Worm (Caenorhabditis elegans) whole organism, L1 larva: Measurements from ENCODE around the gene pch-2.

Experiments
- C04F5.9 ChIP-seq: sonication (generic microtip); optimal IDR thresholded peaks from 2 replicates; lab custom pipeline; 2016; ENCODE audit warnings: missing genetic modification characterization, missing compliant biosample characterization
- ama-1 ChIP-seq: fragments of 150-350 bp; optimal IDR thresholded peaks from 2 replicates; lab custom pipeline; 2014
- blmp-1 ChIP-seq: fragments of 150-350 bp; optimal IDR thresholded peaks from 2 replicates; lab custom pipeline; 2014; ENCODE audit warnings: missing biosample characterization, missing genetic modification characterization
- ceh-8 ChIP-seq: fragments of 200-800 bp; sonication (Bioruptor generic); optimal IDR thresholded peaks from 2 replicates; lab custom pipeline; 2018; ENCODE audit warnings: mild to moderate bottlenecking, missing genetic modification characterization, moderate library complexity, missing compliant biosample characterization
- egl-27 ChIP-seq, 2 experiments: fragments of 150-350 bp in 1 of 2; sonication (generic microtip); optimal IDR thresholded peaks; 3 replicates each; lab custom pipeline; 2017 to 2018; ENCODE audit warnings: missing biosample characterization in 2 of 2, missing genetic modification characterization in 2 of 2, missing genetic modification reagents in 2 of 2
- fkh-10 ChIP-seq: sonication (generic microtip); optimal IDR thresholded peaks from 2 replicates; lab custom pipeline; 2017; ENCODE audit warnings: missing biosample characterization, missing genetic modification reagents, missing genetic modification characterization
- nhr-12 ChIP-seq: sonication (generic microtip); optimal IDR thresholded peaks from 2 replicates; lab custom pipeline; 2017; ENCODE audit warnings: missing biosample characterization, missing genetic modification characterization
- pag-3 ChIP-seq: sonication (generic microtip); optimal IDR thresholded peaks from 2 replicates; lab custom pipeline; 2017; ENCODE audit warnings: missing genetic modification characterization, mild to moderate bottlenecking, missing compliant biosample characterization, antibody characterized with exemption, borderline replicate concordance; ENCODE audit not compliant: insufficient read depth
- pax-3 ChIP-seq: fragments of 200-800 bp; sonication (Bioruptor generic); optimal IDR thresholded peaks from 2 replicates; lab custom pipeline; 2018; ENCODE audit warnings: mild to moderate bottlenecking, missing genetic modification characterization, moderate library complexity, missing compliant biosample characterization
- unc-62 ChIP-seq: fragments of 150-350 bp; optimal IDR thresholded peaks from 2 replicates; lab custom pipeline; 2014; ENCODE audit warnings: missing biosample characterization, missing genetic modification reagents, missing genetic modification characterization
- unc-86 ChIP-seq: sonication (generic microtip); optimal IDR thresholded peaks from 2 replicates; lab custom pipeline; 2016; ENCODE audit warnings: missing genetic modification characterization, missing compliant biosample characterization
- unc-98 ChIP-seq: fragments of 200-800 bp; sonication (Bioruptor generic); IDR thresholded peaks from 2 replicates; pipeline ENCODE4 v1.3.6; 2022; ENCODE audit warnings: missing genetic modification characterization, missing compliant biosample characterization

DNA sequence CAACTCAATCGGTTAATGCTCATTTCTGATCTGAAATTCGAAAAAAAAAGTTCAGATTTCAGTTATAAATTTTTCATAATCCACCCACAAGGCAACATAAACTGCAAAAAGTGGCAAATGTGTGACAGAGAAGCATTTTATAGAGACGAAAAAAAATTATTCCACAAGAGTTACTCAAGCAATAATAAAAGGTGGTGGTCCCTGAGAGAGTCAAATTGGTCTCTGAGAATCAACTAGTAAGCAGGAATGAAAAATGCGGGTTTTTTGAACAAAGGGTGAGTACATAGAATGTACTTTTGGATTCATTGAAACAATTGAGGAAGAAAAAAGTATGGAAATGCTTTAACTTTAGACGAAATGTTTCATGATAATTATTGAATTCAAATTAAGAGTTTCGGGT lies 12.2 kb downstream of the pch-2 start, which contains the start of gene T05C12.11:
- TF ChIP-seq unc-86 (tag; lab: Kevin White, UChicago) (no peak), unc-98 (GFP tag; lab: Robert Waterston, UW) (no peak), nhr-12 (tag; lab: Kevin White, UChicago) (no peak), unc-62 (no peak), pag-3 (tag; lab: Kevin White, UChicago) (no peak), C04F5.9 (tag; lab: Kevin White, UChicago) (no peak), ama-1 (lab: Kevin White, UChicago) (no peak), fkh-10 (GFP tag; lab: Kevin White, UChicago) (no peak), pax-3 (tag; lab: Kevin White, UChicago) (no peak), blmp-1 (no peak), egl-27 (tag; optimal IDR thresholded peaks at IDR 0.05; lab: Kevin White, UChicago) (no peak), ceh-8 (GFP tag; lab: Kevin White, UChicago) (no peak)
